Fruit fly (Drosophila melanogaster) S2 (cell line): ENCODE results near the gene CG10584.
A peak's percentile ranks its signal among the peaks of the same experiment; 100 is the strongest.

Source experiments
- CG8478 ChIP-seq: fragments of >200 bp; optimal IDR thresholded peaks from 2 replicates; lab custom pipeline; 2018
- CTCF ChIP-seq, 2 experiments: fragments of >200 bp; optimal IDR thresholded peaks; 2 replicates each; lab custom pipeline; 2018

Gene CG10584

DNA sequence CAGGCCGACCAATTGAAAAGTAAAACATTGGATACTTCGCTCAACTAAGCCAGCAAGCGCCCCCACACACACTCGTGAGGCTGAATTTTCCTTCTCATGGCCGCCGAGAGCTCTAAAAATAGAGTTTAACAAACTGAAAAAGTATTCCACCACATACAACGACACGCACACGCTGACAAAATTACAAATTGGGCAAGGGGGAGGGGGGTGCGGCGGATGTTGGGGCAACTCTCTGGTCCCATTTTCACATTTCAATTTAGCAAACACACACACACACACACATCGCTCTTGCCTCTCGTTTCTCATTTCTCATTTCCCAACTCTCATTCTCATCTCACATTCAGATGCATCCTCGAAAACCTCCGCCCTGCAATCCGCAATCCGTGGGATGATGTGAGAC, 12.3 kb upstream of the CG10584 start:
- TF ChIP-seq CG8478 (lab: Kevin White, UChicago) (no peak), CTCF (optimal IDR thresholded peaks at IDR 0.05; lab: Kevin White, UChicago) (no peak)

DNA sequence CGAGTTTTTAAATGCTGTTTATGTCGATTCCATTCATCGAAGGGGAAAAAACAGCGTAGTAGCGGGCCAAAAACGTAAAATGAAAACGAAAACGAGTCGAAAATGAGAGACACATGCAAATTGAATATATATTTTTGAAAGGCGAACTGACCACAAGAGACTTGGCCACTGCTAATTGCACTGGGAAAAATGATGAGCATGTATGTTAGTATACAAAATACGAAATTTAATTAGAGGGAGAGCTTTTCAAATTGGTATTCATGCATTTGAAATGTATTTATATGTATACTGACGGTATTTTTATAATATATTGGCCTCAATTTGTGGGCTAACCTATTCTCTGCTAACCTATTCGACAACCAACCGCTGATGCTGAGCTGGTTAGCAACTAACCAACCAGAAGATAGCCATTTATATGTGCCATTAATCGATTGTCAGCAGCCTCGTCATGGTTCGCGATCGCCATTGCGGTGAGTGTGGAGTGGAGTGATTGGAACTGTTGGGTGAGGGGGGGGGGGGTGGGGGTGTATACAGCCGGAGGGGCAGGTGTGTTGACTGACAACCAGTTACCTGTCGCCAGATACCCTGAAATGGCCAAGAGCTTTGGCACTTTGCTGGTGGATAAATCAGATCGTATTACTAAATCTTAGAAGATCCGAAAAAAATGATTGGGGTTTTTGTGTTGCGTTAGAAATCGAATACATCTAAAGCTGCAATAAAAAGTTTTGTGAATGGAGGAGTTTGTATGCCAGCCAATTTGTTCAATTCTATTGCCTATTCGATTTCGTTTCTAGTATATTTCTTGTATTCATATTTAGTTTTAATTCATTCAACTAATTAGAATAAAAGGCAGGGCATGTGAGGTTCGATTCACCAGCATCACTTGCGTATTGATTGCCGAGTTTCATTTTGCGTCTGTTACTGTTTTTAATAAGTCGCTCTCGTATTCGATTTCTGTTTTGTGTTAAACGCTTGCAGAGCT, 11.1 kb upstream of the CG10584 start:
- TF ChIP-seq CTCF (optimal IDR thresholded peaks at IDR 0.05; lab: Kevin White, UChicago) = no peak
- TF ChIP-seq CG8478 (lab: Kevin White, UChicago) = no peak

- TF ChIP-seq CG8478 (lab: Kevin White, UChicago) (no peak), CTCF (optimal IDR thresholded peaks at IDR 0.05; lab: Kevin White, UChicago) (no peak)
These were observed 9.7 kb upstream of the CG10584 start for dm6 chr3L:21040831-21041230.

dm6 chr3L:21037404-21037803, 6.2 kb upstream of the CG10584 start:
- no peak for TF ChIP-seq CTCF (optimal IDR thresholded peaks at IDR 0.05; lab: Kevin White, UChicago)
- no peak for TF ChIP-seq CG8478 (lab: Kevin White, UChicago)

- TF ChIP-seq CG8478 (lab: Kevin White, UChicago) = no peak
- TF ChIP-seq CTCF (optimal IDR thresholded peaks at IDR 0.05; lab: Kevin White, UChicago) = no peak
These were observed 5.2 kb upstream of the CG10584 start for dm6 chr3L:21036257-21036957.

DNA sequence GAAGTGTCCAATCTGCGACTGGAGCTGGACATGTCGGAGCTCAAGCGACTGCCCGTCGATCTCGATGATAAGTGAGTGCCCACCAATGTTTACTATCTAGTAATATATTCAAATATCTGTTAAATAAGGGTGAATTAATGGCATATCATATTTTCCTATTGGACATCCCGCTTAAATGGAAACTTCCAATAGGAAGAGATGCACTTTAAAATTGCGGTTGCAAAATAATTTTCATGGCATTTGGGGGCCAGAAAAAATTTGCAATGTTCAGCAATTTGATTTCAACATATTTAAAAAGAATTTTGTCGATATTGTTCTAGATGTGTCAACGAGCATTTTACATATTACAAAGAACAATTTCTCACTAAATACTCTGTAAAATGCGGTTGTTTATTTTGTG, 4.1 kb upstream of the CG10584 start:
- TF ChIP-seq CG8478 (lab: Kevin White, UChicago) (no peak), CTCF (optimal IDR thresholded peaks at IDR 0.05; lab: Kevin White, UChicago) (no peak)

DNA sequence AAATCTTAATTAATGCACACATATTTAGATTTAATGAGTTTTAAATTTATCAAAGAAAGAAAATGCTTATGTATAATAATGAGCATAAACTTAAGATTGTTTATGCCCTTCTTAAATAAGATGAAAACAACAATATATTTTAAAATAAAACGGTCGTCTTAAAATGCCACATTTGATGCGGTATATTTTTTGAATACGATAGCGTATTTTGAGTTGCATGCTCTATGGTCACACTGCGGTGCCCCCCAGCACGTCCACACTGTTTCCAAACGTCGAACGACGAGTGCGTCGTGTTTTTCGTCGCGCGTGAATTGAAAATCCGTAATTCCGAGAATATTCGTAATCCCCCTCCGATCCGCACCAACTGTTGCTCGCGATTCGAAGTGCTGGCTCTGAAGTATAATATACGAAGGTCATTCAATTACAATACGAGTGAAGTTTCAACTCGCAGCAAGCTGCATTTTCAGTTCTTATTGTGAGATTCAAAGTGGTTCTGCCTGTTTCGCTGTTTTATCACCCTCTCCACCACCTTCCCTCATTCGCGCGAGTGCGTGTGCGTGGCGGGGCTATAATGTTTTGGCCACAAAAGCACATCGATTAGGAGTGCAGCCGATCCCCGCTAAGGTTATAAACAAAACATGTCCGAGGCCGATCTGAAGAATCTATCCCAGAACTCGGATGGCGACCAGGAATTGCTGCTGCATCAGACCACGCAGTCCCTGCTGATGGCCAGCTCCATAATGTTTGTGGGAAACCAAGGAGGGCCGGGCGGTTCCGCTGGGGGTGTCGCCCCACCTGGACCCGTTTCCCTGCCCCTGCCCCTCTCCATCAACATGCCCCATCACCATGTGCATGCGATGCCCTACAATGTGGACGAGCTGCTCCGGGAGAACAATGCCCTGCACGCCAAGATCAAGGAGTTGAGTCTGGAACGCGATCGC, 3.4 kb upstream of the CG10584 start, which contains the start of gene siz:
siz (plus strand) TSS at position 255 of the 941 bp plus-strand sequence.
- TF ChIP-seq CG8478 (lab: Kevin White, UChicago) (no peak), CTCF (optimal IDR thresholded peaks at IDR 0.05; lab: Kevin White, UChicago) (no peak)

DNA sequence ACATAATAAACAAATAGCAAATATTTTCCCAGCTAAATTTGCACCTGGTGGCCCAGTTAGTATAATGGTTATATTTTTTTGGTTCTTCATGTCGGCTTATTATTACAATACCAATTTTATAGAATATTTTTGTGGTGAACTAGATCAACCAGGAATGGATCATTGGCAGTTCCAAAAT, 2.8 kb upstream of the CG10584 start, which contains the start of gene CG10581:
CG10581 (minus strand) TSS at position 101 of the 178 bp plus-strand sequence.
- TF ChIP-seq CG8478 (lab: Kevin White, UChicago) = no peak
- TF ChIP-seq CTCF (optimal IDR thresholded peaks at IDR 0.05; lab: Kevin White, UChicago) = no peak

DNA sequence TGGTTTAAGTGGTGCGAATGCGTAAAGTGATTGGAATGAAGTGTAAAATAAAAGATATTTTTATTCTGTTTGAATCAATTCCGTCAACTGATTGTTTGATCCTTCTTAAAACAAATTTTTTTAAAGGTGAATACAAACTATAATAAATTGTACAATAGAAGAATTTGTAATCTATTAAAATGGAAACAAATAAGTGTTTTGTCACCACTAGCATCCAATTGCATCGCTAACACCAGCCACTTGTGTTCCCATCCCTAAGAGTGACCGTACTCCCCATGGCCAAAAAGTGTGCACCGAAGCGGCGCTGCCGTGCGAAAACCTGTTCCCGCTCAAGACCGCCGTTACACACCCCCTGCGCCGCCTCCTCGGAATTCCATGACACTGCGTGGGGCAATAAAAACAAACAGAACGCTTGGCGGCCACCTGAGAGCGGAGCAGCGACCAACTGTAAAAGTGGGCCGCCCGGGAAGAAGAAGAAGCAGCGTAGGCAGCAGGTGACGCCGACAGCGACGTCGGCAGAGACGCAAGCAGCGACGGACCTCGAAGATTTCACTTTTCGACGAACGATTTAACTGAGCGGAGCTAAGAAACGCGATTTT, 3.4 kb downstream of the CG10584 start, which contains the start of gene Pdss2:
Pdss2 (plus strand) TSS at position 259 of the 599 bp plus-strand sequence.
- TF ChIP-seq CG8478 (lab: Kevin White, UChicago) (no peak), CTCF (optimal IDR thresholded peaks at IDR 0.05; lab: Kevin White, UChicago) (no peak)

DNA sequence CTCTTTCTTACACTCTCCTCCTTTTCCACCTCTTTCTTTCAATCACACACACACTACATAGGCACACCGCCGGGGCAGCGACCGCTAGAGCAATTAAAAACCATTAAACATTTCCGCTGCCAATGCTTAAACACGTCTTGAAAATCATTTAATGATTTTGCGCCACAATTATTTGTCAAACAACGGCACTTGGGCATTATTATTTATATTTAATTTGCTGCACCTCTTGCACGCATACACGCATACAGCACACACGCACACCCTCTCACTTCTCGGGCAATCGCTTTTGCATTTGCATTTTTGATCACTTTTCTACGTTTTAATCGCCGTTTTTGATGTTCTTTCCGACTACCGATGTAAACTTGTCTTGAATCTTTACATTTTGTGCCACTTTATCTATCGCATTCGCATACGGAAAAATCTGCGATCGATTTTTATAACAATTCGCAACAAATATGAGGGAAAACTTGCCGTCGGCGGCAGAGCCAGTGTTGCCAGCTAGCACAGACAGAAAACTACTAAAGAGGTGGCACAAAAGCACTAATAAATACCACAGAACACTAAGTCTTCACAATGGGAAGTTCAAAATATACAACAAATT, 4.1 kb downstream of the CG10584 start, which contains the start of gene skd:
skd (minus strand) TSS at position 518 of the 601 bp plus-strand sequence.
- TF ChIP-seq CTCF (optimal IDR thresholded peaks at IDR 0.05; lab: Kevin White, UChicago) (no peak), CG8478 (lab: Kevin White, UChicago) (no peak)

- TF ChIP-seq CTCF (optimal IDR thresholded peaks at IDR 0.05; lab: Kevin White, UChicago) (peak in 1 of 2 experiments; percentile 51), CG8478 (lab: Kevin White, UChicago) (peak; percentile 25)
These were observed 4.9 kb downstream of the CG10584 start for dm6 chr3L:21026025-21026916.
